Fruit fly (Drosophila melanogaster) whole organism, embryonic: ENCODE measurements around the gene Sdhaf3.

Source experiments
- Asciz ChIP-seq: fragments of 200-800 bp; sonication (Bioruptor generic); optimal IDR thresholded peaks from 2 replicates; lab custom pipeline; 2017; ENCODE audit warnings: missing biosample characterization, mild to moderate bottlenecking, missing genetic modification characterization, missing genetic modification reagents
- Atf-2 ChIP-seq: fragments of 200-800 bp; sonication (Bioruptor generic); optimal IDR thresholded peaks from 2 replicates; lab custom pipeline; 2016; ENCODE audit warnings: missing biosample characterization, missing genetic modification characterization
- Atf3 ChIP-seq: fragments of 200-800 bp; sonication (Bioruptor generic); optimal IDR thresholded peaks from 3 replicates; lab custom pipeline; 2016; ENCODE audit warnings: missing biosample characterization, missing genetic modification characterization
- CG11504 ChIP-seq: fragments of 200-800 bp; sonication (Bioruptor generic); optimal IDR thresholded peaks from 3 replicates; lab custom pipeline; 2019; ENCODE audit warnings: missing biosample characterization, mild to moderate bottlenecking, missing genetic modification characterization, moderate library complexity
- CG12155 ChIP-seq: fragments of 200-800 bp; sonication (Bioruptor generic); optimal IDR thresholded peaks from 3 replicates; lab custom pipeline; 2016; ENCODE audit warnings: missing biosample characterization, missing genetic modification characterization
- CG14710 ChIP-seq: fragments of 200-800 bp; sonication (Bioruptor generic); optimal IDR thresholded peaks from 3 replicates; lab custom pipeline; 2019; ENCODE audit warnings: missing biosample characterization, mild to moderate bottlenecking, missing genetic modification characterization, moderate library complexity
- CG15011 ChIP-seq: fragments of 200-800 bp; sonication (Bioruptor generic); optimal IDR thresholded peaks from 3 replicates; lab custom pipeline; 2018; ENCODE audit warnings: missing biosample characterization, mild to moderate bottlenecking, missing genetic modification characterization
- CG15479 ChIP-seq: fragments of 200-800 bp; sonication (Bioruptor generic); optimal IDR thresholded peaks from 3 replicates; lab custom pipeline; 2019; ENCODE audit warnings: missing biosample characterization, mild to moderate bottlenecking, missing genetic modification characterization, moderate library complexity
- CG17186 ChIP-seq: fragments of 200-800 bp; sonication (Bioruptor generic); optimal IDR thresholded peaks from 3 replicates; lab custom pipeline; 2017; ENCODE audit warnings: missing biosample characterization, missing genetic modification reagents, missing genetic modification characterization
- CG6272 ChIP-seq: fragments of 200-800 bp; sonication (Bioruptor generic); IDR thresholded peaks from 2 replicates; pipeline ENCODE4 v1.3.6; 2022; ENCODE audit warnings: missing biosample characterization, missing genetic modification characterization
- CG7556 ChIP-seq: fragments of 200-800 bp; sonication (Bioruptor generic); optimal IDR thresholded peaks from 2 replicates; lab custom pipeline; 2017; ENCODE audit warnings: missing biosample characterization, mild to moderate bottlenecking, missing genetic modification characterization
- CG7745 ChIP-seq: fragments of 200-800 bp; sonication (Bioruptor generic); optimal IDR thresholded peaks from 2 replicates; lab custom pipeline; 2018; ENCODE audit warnings: missing biosample characterization, mild to moderate bottlenecking, missing genetic modification characterization, moderate library complexity
- CG7963 ChIP-seq: fragments of 200-800 bp; sonication (Bioruptor generic); IDR thresholded peaks from 3 replicates; pipeline ENCODE4 v1.3.6; 2022; ENCODE audit warnings: missing biosample characterization, missing genetic modification characterization; ENCODE audit not compliant: partially characterized antibody
- CG7987 ChIP-seq: fragments of 200-800 bp; sonication (Bioruptor generic); optimal IDR thresholded peaks from 2 replicates; lab custom pipeline; 2018; ENCODE audit warnings: missing biosample characterization, mild to moderate bottlenecking, missing genetic modification characterization, moderate library complexity
- CG8944 ChIP-seq: fragments of 200-800 bp; sonication (Bioruptor generic); optimal IDR thresholded peaks from 3 replicates; lab custom pipeline; 2016; ENCODE audit warnings: missing biosample characterization, missing genetic modification characterization
- Dip2 ChIP-seq: fragments of 200-800 bp; sonication (Bioruptor generic); IDR thresholded peaks from 2 replicates; pipeline ENCODE4 v1.3.6; 2022; ENCODE audit warnings: missing biosample characterization, missing genetic modification characterization
- Dip3 ChIP-seq: fragments of 200-800 bp; sonication (Bioruptor generic); optimal IDR thresholded peaks from 3 replicates; lab custom pipeline; 2016; ENCODE audit warnings: missing biosample characterization, missing genetic modification characterization
- Fer1 ChIP-seq: fragments of 200-800 bp; sonication (Bioruptor generic); optimal IDR thresholded peaks from 2 replicates; lab custom pipeline; 2017; ENCODE audit warnings: missing biosample characterization, mild to moderate bottlenecking, missing genetic modification characterization
- Gug ChIP-seq: fragments of 200-800 bp; sonication (Bioruptor generic); IDR thresholded peaks from 4 replicates; pipeline ENCODE4 v1.3.6; 2022; ENCODE audit warnings: missing biosample characterization, missing genetic modification characterization
- Hr39 ChIP-seq: fragments of >200 bp; optimal IDR thresholded peaks from 2 replicates; lab custom pipeline; 2017
- Hr51 ChIP-seq, 2 experiments: fragments of 200-800 bp; sonication (Bioruptor generic); optimal IDR thresholded peaks; 2 replicates in 1 of 2; 3 replicates in 1 of 2; lab custom pipeline; 2016 to 2018; ENCODE audit warnings: missing biosample characterization in 2 of 2, missing genetic modification characterization in 2 of 2, mild to moderate bottlenecking in 1 of 2, moderate library complexity in 1 of 2
- MTF-1 ChIP-seq: fragments of 200-800 bp; sonication (Bioruptor generic); optimal IDR thresholded peaks from 2 replicates; lab custom pipeline; 2018; ENCODE audit warnings: missing biosample characterization, mild to moderate bottlenecking, missing genetic modification characterization, borderline replicate concordance
- Mrtf ChIP-seq: fragments of 200-800 bp; sonication (Bioruptor generic); IDR thresholded peaks from 3 replicates; pipeline ENCODE4 v1.3.6; 2022; ENCODE audit warnings: missing biosample characterization, missing genetic modification characterization
- Opbp ChIP-seq: fragments of 200-800 bp; sonication (Bioruptor generic); IDR thresholded peaks from 3 replicates; pipeline ENCODE4 v1.3.6; 2022; ENCODE audit warnings: missing biosample characterization, missing genetic modification characterization; ENCODE audit not compliant: partially characterized antibody
- Pdp1 ChIP-seq, 2 experiments: fragments of 200-800 bp; sonication (Bioruptor generic); optimal IDR thresholded peaks; 3 replicates each; lab custom pipeline; 2016; ENCODE audit warnings: missing biosample characterization in 2 of 2, missing genetic modification characterization in 2 of 2, mild to moderate bottlenecking in 1 of 2, moderate library complexity in 1 of 2
- bab2 ChIP-seq: fragments of 200-800 bp; sonication (Bioruptor generic); optimal IDR thresholded peaks from 2 replicates; lab custom pipeline; 2016; ENCODE audit warnings: missing biosample characterization, missing genetic modification characterization
- bsh ChIP-seq, 2 experiments: fragments of 200-800 bp; sonication (Bioruptor generic); optimal IDR thresholded peaks; 2 replicates each; lab custom pipeline; 2017 to 2018; ENCODE audit warnings: mild to moderate bottlenecking in 2 of 2, missing biosample characterization in 2 of 2, missing genetic modification characterization in 2 of 2, moderate library complexity in 1 of 2
- dmrt11E ChIP-seq: fragments of 200-800 bp; sonication (Bioruptor generic); optimal IDR thresholded peaks from 3 replicates; lab custom pipeline; 2018; ENCODE audit warnings: missing biosample characterization, mild to moderate bottlenecking, missing genetic modification characterization, moderate library complexity
- dmrt99B ChIP-seq: fragments of 200-800 bp; sonication (Bioruptor generic); optimal IDR thresholded peaks from 2 replicates; lab custom pipeline; 2018; ENCODE audit warnings: missing biosample characterization, mild to moderate bottlenecking, missing genetic modification characterization, moderate library complexity
- dysf ChIP-seq: fragments of 200-800 bp; sonication (Bioruptor generic); IDR thresholded peaks from 3 replicates; pipeline ENCODE4 v1.3.6; 2022; ENCODE audit warnings: missing biosample characterization, missing genetic modification characterization
- fd96Cb ChIP-seq: fragments of 200-800 bp; sonication (Bioruptor generic); optimal IDR thresholded peaks from 2 replicates; lab custom pipeline; 2018; ENCODE audit warnings: missing biosample characterization, mild to moderate bottlenecking, missing genetic modification characterization, moderate library complexity
- ftz-f1 ChIP-seq: fragments of 200-800 bp; sonication (Bioruptor generic); optimal IDR thresholded peaks from 2 replicates; lab custom pipeline; 2016; ENCODE audit warnings: missing biosample characterization, missing genetic modification characterization
- jing ChIP-seq: fragments of 200-800 bp; sonication (Bioruptor generic); optimal IDR thresholded peaks from 2 replicates; lab custom pipeline; 2018; ENCODE audit warnings: missing biosample characterization, mild to moderate bottlenecking, missing genetic modification characterization
- knrl ChIP-seq: fragments of 200-800 bp; sonication (Bioruptor generic); IDR thresholded peaks from 3 replicates; pipeline ENCODE4 v1.3.6; 2022; ENCODE audit warnings: missing biosample characterization, missing genetic modification characterization; ENCODE audit not compliant: partially characterized antibody
- p53 ChIP-seq: fragments of 200-800 bp; sonication (Bioruptor generic); optimal IDR thresholded peaks from 2 replicates; lab custom pipeline; 2016; ENCODE audit warnings: missing biosample characterization, missing genetic modification characterization
- pfk ChIP-seq: fragments of 200-800 bp; sonication (Bioruptor generic); optimal IDR thresholded peaks from 2 replicates; lab custom pipeline; 2018; ENCODE audit warnings: missing biosample characterization, mild to moderate bottlenecking, missing genetic modification characterization, moderate library complexity
- pnt ChIP-seq: fragments of 200-800 bp; sonication (Bioruptor generic); optimal IDR thresholded peaks from 3 replicates; lab custom pipeline; 2016; ENCODE audit warnings: missing biosample characterization, missing genetic modification characterization
- shn ChIP-seq: fragments of 200-800 bp; sonication (Bioruptor generic); optimal IDR thresholded peaks from 3 replicates; lab custom pipeline; 2016; ENCODE audit warnings: missing biosample characterization, missing genetic modification characterization
- ssp ChIP-seq: fragments of 200-800 bp; sonication (Bioruptor generic); IDR thresholded peaks from 2 replicates; pipeline ENCODE4 v1.3.6; 2022; ENCODE audit warnings: missing biosample characterization, missing genetic modification characterization
- sug ChIP-seq: fragments of 200-800 bp; optimal IDR thresholded peaks from 2 replicates; lab custom pipeline; 2019; ENCODE audit warnings: missing biosample characterization, mild to moderate bottlenecking, missing genetic modification characterization, moderate library complexity
- tll ChIP-seq, 2 experiments: fragments of 200-800 bp in 1 of 2; fragments of >200 bp in 1 of 2; sonication (Bioruptor generic) in 1 of 2; optimal IDR thresholded peaks; 2 replicates each; lab custom pipeline; 2017 to 2019; ENCODE audit warnings: missing biosample characterization in 2 of 2, missing genetic modification characterization in 2 of 2, mild to moderate bottlenecking in 1 of 2, moderate library complexity in 1 of 2
- trem ChIP-seq: fragments of 200-800 bp; optimal IDR thresholded peaks from 3 replicates; lab custom pipeline; 2019; ENCODE audit warnings: missing biosample characterization, mild to moderate bottlenecking, missing genetic modification characterization, moderate library complexity
- tx ChIP-seq: fragments of 200-800 bp; sonication (Bioruptor generic); optimal IDR thresholded peaks from 2 replicates; lab custom pipeline; 2016; ENCODE audit warnings: missing biosample characterization, missing genetic modification characterization
- unpg ChIP-seq: fragments of 200-800 bp; sonication (Bioruptor generic); optimal IDR thresholded peaks from 3 replicates; lab custom pipeline; 2018; ENCODE audit warnings: missing biosample characterization, mild to moderate bottlenecking, missing genetic modification characterization, moderate library complexity
- wek ChIP-seq: fragments of 200-800 bp; sonication (Bioruptor generic); optimal IDR thresholded peaks from 3 replicates; lab custom pipeline; 2018; ENCODE audit warnings: missing biosample characterization, mild to moderate bottlenecking, missing genetic modification characterization, moderate library complexity
- zen2 ChIP-seq: fragments of 200-800 bp; sonication (Bioruptor generic); IDR thresholded peaks from 3 replicates; pipeline ENCODE4 v1.3.6; 2022; ENCODE audit warnings: missing biosample characterization, missing genetic modification characterization; ENCODE audit not compliant: partially characterized antibody

Sdhaf3 gene

dm6 chr3R:16442937-16443336, 39.3 kb downstream of the Sdhaf3 start, which contains the start of the genes Ttc1 and CG14882 (continued):
- TF ChIP-seq p53 (GFP tag; lab: Kevin White, UChicago) (peak; percentile 54), knrl (GFP tag; lab: Robert Waterston, UW) (peak; percentile 36; the same call in 2 of the 3 replicates), Dip3 (peak; percentile 90), trem (tag; lab: Kevin White, UChicago) (peak; percentile 40), pfk (GFP tag; lab: Kevin White, UChicago) (no peak), dmrt99B (tag; lab: Kevin White, UChicago) (no peak), tll (GFP tag; optimal IDR thresholded peaks at IDR 0.05; lab: Kevin White, UChicago) (peak in 1 of 2 experiments; percentile 36), Gug (GFP tag; lab: Robert Waterston, UW) (no peak; the same call in 2 of the 4 replicates), MTF-1 (peak; percentile 27), Hr51 (GFP tag; optimal IDR thresholded peaks at IDR 0.05; lab: Kevin White, UChicago) (peak in 1 of 2 experiments; percentile 88), CG7963 (GFP tag; lab: Robert Waterston, UW) (0 out of 3 replicates have a peak, but pooled peaks have one; percentile 33), CG7556 (GFP tag; lab: Kevin White, UChicago) (peak; percentile 83), dysf (GFP tag; lab: Robert Waterston, UW) (peak; percentile 86), jing (GFP tag; lab: Kevin White, UChicago) (peak; percentile 25), Pdp1 (GFP tag; optimal IDR thresholded peaks at IDR 0.05; lab: Kevin White, UChicago) (peak; percentile 87 to 90), zen2 (GFP tag; lab: Robert Waterston, UW) (no peak; the same call in 2 of the 3 replicates), CG6272 (GFP tag; lab: Robert Waterston, UW) (peak; percentile 65; the same call in 1 of the 2 replicates), fd96Cb (tag; lab: Kevin White, UChicago) (peak; percentile 51), CG11504 (tag; lab: Kevin White, UChicago) (no peak), dmrt11E (tag; lab: Kevin White, UChicago) (peak; percentile 81), CG17186 (GFP tag; lab: Kevin White, UChicago) (no peak), CG15011 (GFP tag; lab: Kevin White, UChicago) (no peak), CG7745 (tag; lab: Kevin White, UChicago) (no peak), Opbp (GFP tag; lab: Robert Waterston, UW) (peak; percentile 42; the same call in 1 of the 3 replicates), pnt (GFP tag; lab: Kevin White, UChicago) (peak; percentile 73), Asciz (GFP tag; lab: Kevin White, UChicago) (no peak), CG8944 (peak; percentile 65), bab2 (peak; percentile 90), CG14710 (tag; lab: Kevin White, UChicago) (peak; percentile 69), tx (peak; percentile 86), bsh (GFP tag; optimal IDR thresholded peaks at IDR 0.05; lab: Kevin White, UChicago) (peak; percentile 45 to 90), sug (peak; percentile 81), Fer1 (GFP tag; lab: Kevin White, UChicago) (peak; percentile 81), Hr39 (lab: Kevin White, UChicago) (no peak), Mrtf (GFP tag; lab: Robert Waterston, UW) (peak; percentile 73; the same call in 2 of the 3 replicates), unpg (peak; percentile 86), Atf-2 (GFP tag; lab: Kevin White, UChicago) (peak; percentile 77), wek (GFP tag; lab: Kevin White, UChicago) (no peak), shn (GFP tag; lab: Kevin White, UChicago) (peak; percentile 78), ssp (GFP tag; lab: Robert Waterston, UW) (peak; percentile 74), CG15479 (GFP tag; lab: Kevin White, UChicago) (no peak), Atf3 (GFP tag; lab: Kevin White, UChicago) (peak; percentile 53), ftz-f1 (peak; percentile 57), CG12155 (peak; percentile 84), Dip2 (GFP tag; lab: Robert Waterston, UW) (no peak), CG7987 (GFP tag; lab: Kevin White, UChicago) (peak; percentile 24)
